Worm (Caenorhabditis elegans): Measurements from ENCODE around the gene R07E4.1.

The R07E4.1 gene

ce11 chrX:6004315-6004714, 45.4 kb downstream of the R07E4.1 start:
- TF ChIP-seq mxl-3 (GFP tag; optimal IDR thresholded peaks at IDR 0.05) (peak; percentile 30), lin-29 (GFP tag; IDR thresholded peaks at IDR 0.05) (no peak)

DNA sequence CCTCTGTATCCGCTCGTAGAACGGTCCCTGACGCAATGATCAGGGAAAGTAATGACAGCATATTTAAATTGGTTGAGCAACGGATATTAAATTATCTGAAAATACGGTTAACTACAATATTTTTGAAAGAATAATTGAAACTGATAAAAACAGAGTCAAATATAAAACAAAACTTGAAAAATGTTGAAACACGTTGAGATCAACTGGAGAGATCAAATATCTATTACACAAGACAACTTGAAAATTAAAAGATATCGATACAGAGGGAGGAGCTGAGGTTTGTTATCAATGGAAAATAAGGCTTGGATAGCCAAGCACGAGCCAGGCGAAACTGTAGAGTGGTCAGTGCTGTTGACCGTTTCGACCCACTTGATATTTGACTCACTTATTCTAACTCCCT, 51.7 kb downstream of the R07E4.1 start, which contains the start of gene C09B8.3:
C09B8.3 (minus strand) TSS at position 101 of the 400 bp plus-strand sequence.
- TF ChIP-seq zfp-3 (GFP tag; conservative IDR thresholded peaks at IDR 0.05) (no peak), egl-43 (GFP tag; IDR thresholded peaks at IDR 0.05) (no peak), mdt-29 (GFP tag; IDR thresholded peaks at IDR 0.05) (no peak), duxl-1 (tag; optimal IDR thresholded peaks at IDR 0.05; ENCODE audit: poor library complexity) (no peak), pha-4 (GFP tag; IDR thresholded peaks at IDR 0.05) (no peak), pha-4 (tag; optimal IDR thresholded peaks at IDR 0.05) (no peak), fos-1 (tag; optimal IDR thresholded peaks at IDR 0.05) (no peak), ctbp-1 (GFP tag; IDR thresholded peaks at IDR 0.05) (no peak), ceh-28 (tag; optimal IDR thresholded peaks at IDR 0.05) (no peak), aly-2 (tag; optimal IDR thresholded peaks at IDR 0.05) (no peak), gei-8 (GFP tag; optimal IDR thresholded peaks at IDR 0.05) (no peak), ZK546.5 (tag; optimal IDR thresholded peaks at IDR 0.05) (no peak), lsy-2 (tag; optimal IDR thresholded peaks at IDR 0.05) (no peak)

DNA sequence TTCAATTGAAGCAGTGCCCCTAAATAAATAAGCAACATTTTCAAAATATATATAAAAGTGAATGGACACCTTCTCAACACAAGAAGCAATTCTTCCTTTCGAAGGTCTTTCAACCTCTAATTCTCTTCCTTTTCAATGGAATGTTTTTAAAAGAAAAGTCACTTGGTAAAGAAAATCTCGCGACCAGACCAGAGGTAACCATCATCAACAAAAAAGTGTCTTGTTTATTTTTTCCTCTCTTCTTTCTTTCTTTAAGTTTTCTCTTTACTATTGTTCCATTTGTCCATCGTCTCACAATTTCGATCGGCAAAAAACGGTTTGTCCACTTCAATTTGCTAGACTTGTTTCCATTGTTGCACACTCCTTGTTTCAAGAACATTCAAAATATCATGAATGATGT, 56.2 kb downstream of the R07E4.1 start, which contains the start of gene C09B8.8:
C09B8.8 (plus strand) TSS at position 397 of the 400 bp plus-strand sequence.
- TF ChIP-seq zip-2 (tag; optimal IDR thresholded peaks at IDR 0.05) (no peak), dve-1 (tag; optimal IDR thresholded peaks at IDR 0.05; ENCODE audit: insufficient read depth) (peak; percentile 10)

All from whole organism, L4 larva.